Fruit fly (Drosophila melanogaster) whole organism, embryonic: ENCODE measurements around the gene CG43063.

Experiments used
- Aef1 ChIP-seq: fragments of 200-800 bp; sonication (Bioruptor generic); IDR thresholded peaks from 3 replicates; pipeline ENCODE4 v1.3.6; 2022; ENCODE audit warnings: missing biosample characterization, missing genetic modification characterization
- Bgb ChIP-seq: fragments of 200-800 bp; sonication (Bioruptor generic); IDR thresholded peaks from 2 replicates; pipeline ENCODE4 v1.3.6; 2022; ENCODE audit warnings: missing biosample characterization, missing genetic modification characterization; ENCODE audit not compliant: partially characterized antibody
- CG10366 ChIP-seq: fragments of 200-800 bp; sonication (Bioruptor generic); IDR thresholded peaks from 2 replicates; pipeline ENCODE4 v1.3.6; 2022; ENCODE audit warnings: missing biosample characterization, missing genetic modification characterization
- CG10654 ChIP-seq: fragments of 200-800 bp; sonication (Bioruptor generic); optimal IDR thresholded peaks from 2 replicates; lab custom pipeline; 2016; ENCODE audit warnings: missing biosample characterization, missing genetic modification characterization
- CG11247 ChIP-seq: fragments of 200-800 bp; sonication (Bioruptor generic); IDR thresholded peaks from 2 replicates; pipeline ENCODE4 v1.3.6; 2022; ENCODE audit warnings: missing biosample characterization, missing genetic modification characterization
- CG11456 ChIP-seq: fragments of 200-800 bp; sonication (Bioruptor generic); IDR thresholded peaks from 3 replicates; pipeline ENCODE4 v1.3.6; 2022; ENCODE audit warnings: missing biosample characterization, missing genetic modification characterization
- CG12769 ChIP-seq: fragments of 200-800 bp; sonication (Bioruptor generic); optimal IDR thresholded peaks from 2 replicates; lab custom pipeline; 2019; ENCODE audit warnings: missing biosample characterization, mild to moderate bottlenecking, missing genetic modification characterization, moderate library complexity
- CG14441 ChIP-seq: fragments of 200-800 bp; sonication (Bioruptor generic); IDR thresholded peaks from 2 replicates; pipeline ENCODE4 v1.3.6; 2022; ENCODE audit warnings: missing biosample characterization, missing genetic modification characterization
- CG1647 ChIP-seq: fragments of 200-800 bp; sonication (Bioruptor generic); optimal IDR thresholded peaks from 3 replicates; lab custom pipeline; 2016; ENCODE audit warnings: missing biosample characterization, missing genetic modification characterization
- CG2712 ChIP-seq: fragments of 200-800 bp; optimal IDR thresholded peaks from 3 replicates; lab custom pipeline; 2019; ENCODE audit warnings: missing biosample characterization, mild to moderate bottlenecking, missing genetic modification characterization, moderate library complexity
- CG2889 ChIP-seq: fragments of 200-800 bp; sonication (Bioruptor generic); IDR thresholded peaks from 3 replicates; pipeline ENCODE4 v1.3.6; 2022; ENCODE audit warnings: missing biosample characterization, missing genetic modification characterization
- CG30431 ChIP-seq: fragments of 200-800 bp; sonication (Bioruptor generic); optimal IDR thresholded peaks from 2 replicates; lab custom pipeline; 2017; ENCODE audit warnings: missing biosample characterization, missing genetic modification characterization
- CG3065 ChIP-seq: fragments of 200-800 bp; sonication (Bioruptor generic); optimal IDR thresholded peaks from 2 replicates; lab custom pipeline; 2016; ENCODE audit warnings: missing biosample characterization, missing genetic modification characterization
- CG5953 ChIP-seq: fragments of 200-800 bp; sonication (Bioruptor generic); IDR thresholded peaks from 2 replicates; pipeline ENCODE4 v1.3.6; 2022; ENCODE audit warnings: missing biosample characterization, missing genetic modification characterization
- CG6689 ChIP-seq: fragments of 200-800 bp; sonication (Bioruptor generic); IDR thresholded peaks from 2 replicates; pipeline ENCODE4 v1.3.6; 2022; ENCODE audit warnings: missing biosample characterization, missing genetic modification characterization
- CG8388 ChIP-seq: fragments of 200-800 bp; sonication (Bioruptor generic); optimal IDR thresholded peaks from 2 replicates; lab custom pipeline; 2019; ENCODE audit warnings: missing biosample characterization, mild to moderate bottlenecking, missing genetic modification characterization, moderate library complexity
- CG9932 ChIP-seq: fragments of 200-800 bp; sonication (Bioruptor generic); IDR thresholded peaks from 2 replicates; pipeline ENCODE4 v1.3.6; 2022; ENCODE audit warnings: missing biosample characterization, missing genetic modification characterization
- D19B ChIP-seq: fragments of 200-800 bp; sonication (Bioruptor generic); optimal IDR thresholded peaks from 2 replicates; lab custom pipeline; 2017; ENCODE audit warnings: missing biosample characterization, mild to moderate bottlenecking, missing genetic modification characterization
- Ets65A ChIP-seq: fragments of 200-800 bp; sonication (Bioruptor generic); peaks from one replicate; lab custom pipeline; 2016; ENCODE audit warnings: missing biosample characterization, missing genetic modification characterization
- Gug ChIP-seq: fragments of 200-800 bp; sonication (Bioruptor generic); IDR thresholded peaks from 4 replicates; pipeline ENCODE4 v1.3.6; 2022; ENCODE audit warnings: missing biosample characterization, missing genetic modification characterization
- Hey ChIP-seq: fragments of 200-800 bp; sonication (Bioruptor generic); optimal IDR thresholded peaks from 3 replicates; lab custom pipeline; 2018; ENCODE audit warnings: missing biosample characterization, mild to moderate bottlenecking, missing genetic modification characterization
- Hmx ChIP-seq: fragments of 200-800 bp; sonication (Bioruptor generic); optimal IDR thresholded peaks from 2 replicates; lab custom pipeline; 2016; ENCODE audit warnings: missing biosample characterization, missing genetic modification characterization
- Lhr ChIP-seq: fragments of 200-800 bp; sonication (Bioruptor generic); optimal IDR thresholded peaks from 3 replicates; lab custom pipeline; 2017; ENCODE audit warnings: mild to moderate bottlenecking, missing biosample characterization, missing genetic modification reagents, missing genetic modification characterization
- Lim3 ChIP-seq: fragments of 200-800 bp; sonication (Bioruptor generic); IDR thresholded peaks from 2 replicates; pipeline ENCODE4 v1.3.6; 2022; ENCODE audit warnings: missing biosample characterization, missing genetic modification characterization
- MESR4 ChIP-seq: fragments of 200-800 bp; sonication (Bioruptor generic); optimal IDR thresholded peaks from 2 replicates; lab custom pipeline; 2018; ENCODE audit warnings: missing biosample characterization, mild to moderate bottlenecking, missing genetic modification characterization, moderate library complexity
- MTF-1 ChIP-seq: fragments of 200-800 bp; sonication (Bioruptor generic); optimal IDR thresholded peaks from 2 replicates; lab custom pipeline; 2018; ENCODE audit warnings: missing biosample characterization, mild to moderate bottlenecking, missing genetic modification characterization, borderline replicate concordance
- Med ChIP-seq: fragments of 200-800 bp; sonication (Bioruptor generic); peaks from one replicate; lab custom pipeline; 2016; ENCODE audit warnings: missing biosample characterization, missing genetic modification characterization, mild to moderate bottlenecking, inconsistent platforms, moderate library complexity
- Optix ChIP-seq: fragments of 200-800 bp; sonication (Bioruptor generic); IDR thresholded peaks from 3 replicates; pipeline ENCODE4 v1.3.6; 2022; ENCODE audit warnings: missing biosample characterization, missing genetic modification characterization
- Ptx1 ChIP-seq: fragments of 200-800 bp; sonication (Bioruptor generic); IDR thresholded peaks from 2 replicates; pipeline ENCODE4 v1.3.6; 2022; ENCODE audit warnings: missing biosample characterization, missing genetic modification characterization
- Rfx ChIP-seq: fragments of 200-800 bp; sonication (Bioruptor generic); IDR thresholded peaks from 2 replicates; pipeline ENCODE4 v1.3.6; 2022; ENCODE audit warnings: missing biosample characterization, missing genetic modification characterization
- Spps ChIP-seq: fragments of 200-800 bp; sonication (Bioruptor generic); optimal IDR thresholded peaks from 2 replicates; lab custom pipeline; 2018; ENCODE audit warnings: missing biosample characterization, mild to moderate bottlenecking, missing genetic modification characterization
- Ssrp ChIP-seq: fragments of 200-800 bp; sonication (Bioruptor generic); optimal IDR thresholded peaks from 2 replicates; lab custom pipeline; 2018; ENCODE audit warnings: missing biosample characterization, mild to moderate bottlenecking, missing genetic modification characterization, moderate library complexity
- Xbp1 ChIP-seq: fragments of 200-800 bp; sonication (Bioruptor generic); optimal IDR thresholded peaks from 3 replicates; lab custom pipeline; 2016; ENCODE audit warnings: missing biosample characterization, mild to moderate bottlenecking, missing genetic modification characterization
- Xrp1 ChIP-seq: fragments of 200-800 bp; sonication (Bioruptor generic); IDR thresholded peaks from 2 replicates; pipeline ENCODE4 v1.3.6; 2022; ENCODE audit warnings: missing biosample characterization, missing genetic modification characterization
- YL-1 ChIP-seq: fragments of 200-800 bp; sonication (Bioruptor generic); optimal IDR thresholded peaks from 3 replicates; lab custom pipeline; 2017; ENCODE audit warnings: missing biosample characterization, mild to moderate bottlenecking, missing genetic modification characterization
- al ChIP-seq: fragments of 200-800 bp; sonication (Bioruptor generic); IDR thresholded peaks from 2 replicates; pipeline ENCODE4 v1.3.6; 2022; ENCODE audit warnings: missing biosample characterization, missing genetic modification characterization
- eyg ChIP-seq: fragments of 200-800 bp; sonication (Bioruptor generic); optimal IDR thresholded peaks from 3 replicates; lab custom pipeline; 2016; ENCODE audit warnings: missing biosample characterization, missing genetic modification characterization
- grau ChIP-seq: fragments of 200-800 bp; optimal IDR thresholded peaks from 3 replicates; lab custom pipeline; 2019; ENCODE audit warnings: missing biosample characterization, mild to moderate bottlenecking, missing genetic modification characterization, moderate library complexity
- hb ChIP-seq: fragments of 200-800 bp; sonication (Bioruptor generic); IDR thresholded peaks from 3 replicates; pipeline ENCODE4 v1.3.6; 2022; ENCODE audit warnings: missing biosample characterization, missing genetic modification characterization; ENCODE audit not compliant: partially characterized antibody
- hbn ChIP-seq: fragments of 200-800 bp; sonication (Bioruptor generic); IDR thresholded peaks from 2 replicates; pipeline ENCODE4 v1.3.6; 2022; ENCODE audit warnings: missing biosample characterization, missing genetic modification characterization; ENCODE audit not compliant: partially characterized antibody
- jumu ChIP-seq: fragments of 200-800 bp; sonication (Bioruptor generic); optimal IDR thresholded peaks from 3 replicates; lab custom pipeline; 2016; ENCODE audit warnings: missing biosample characterization, missing genetic modification characterization
- lilli ChIP-seq: fragments of 200-800 bp; sonication (Bioruptor generic); optimal IDR thresholded peaks from 3 replicates; lab custom pipeline; 2016; ENCODE audit warnings: missing biosample characterization, missing genetic modification characterization
- lmd ChIP-seq: fragments of 200-800 bp; sonication (Bioruptor generic); IDR thresholded peaks from 2 replicates; pipeline ENCODE4 v1.3.6; 2022; ENCODE audit warnings: missing biosample characterization, missing genetic modification characterization
- nerfin-2 ChIP-seq: fragments of 200-800 bp; sonication (Bioruptor generic); IDR thresholded peaks from 2 replicates; pipeline ENCODE4 v1.3.6; 2022; ENCODE audit warnings: missing biosample characterization, missing genetic modification characterization; ENCODE audit not compliant: partially characterized antibody
- prd ChIP-seq, 3 experiments: fragments of >200 bp in 2 of 3; fragments of 200-800 bp in 1 of 3; sonication (Bioruptor generic) in 1 of 3; optimal IDR thresholded peaks in 2 of 3; IDR thresholded peaks in 1 of 3; 2 replicates in 2 of 3; 3 replicates in 1 of 3; pipeline versions ENCODE4 v1.3.6 to Lab custom; 2017 to 2022; ENCODE audit warnings: missing biosample characterization in 1 of 3, missing genetic modification characterization in 1 of 3
- psq ChIP-seq: fragments of 200-800 bp; sonication (Bioruptor generic); optimal IDR thresholded peaks from 2 replicates; lab custom pipeline; 2017; ENCODE audit warnings: missing biosample characterization, missing genetic modification characterization
- sens ChIP-seq: fragments of 200-800 bp; sonication (Bioruptor generic); peaks from one replicate; lab custom pipeline; 2016; ENCODE audit warnings: missing biosample characterization, missing genetic modification characterization
- slbo ChIP-seq: fragments of 200-800 bp; sonication (Bioruptor generic); IDR thresholded peaks from 2 replicates; pipeline ENCODE4 v1.3.6; 2022; ENCODE audit warnings: missing biosample characterization, missing genetic modification characterization
- vvl ChIP-seq: fragments of 200-800 bp; sonication (Bioruptor generic); IDR thresholded peaks from 2 replicates; pipeline ENCODE4 v1.3.6; 2022; ENCODE audit warnings: missing biosample characterization, missing genetic modification characterization
- zfh2 ChIP-seq: fragments of 200-800 bp; sonication (Bioruptor generic); optimal IDR thresholded peaks from 2 replicates; lab custom pipeline; 2016; ENCODE audit warnings: missing biosample characterization, missing genetic modification characterization

CG43063 gene

dm6 chr3R:13085924-13086323 is at the start of gene CG43063:
Gene CG43063 (plus strand): TSS chr3R:13086224.
- TF ChIP-seq Hmx (no peak), Ssrp (no peak), hbn (no peak), CG30431 (GFP tag; lab: Kevin White, UChicago) (no peak), lilli (GFP tag; lab: Kevin White, UChicago) (no peak), Lim3 (no peak), Xbp1 (no peak), YL-1 (no peak), Hey (no peak), sens (GFP tag; lab: Kevin White, UChicago) (no peak), CG12769 (no peak), MTF-1 (no peak), Spps (no peak)

dm6 chr3R:13038075-13038474 is 47.9 kb upstream of the CG43063 start, which contains the start of gene CG11668:
Gene CG11668 (plus strand): TSS chr3R:13038375.
- TF ChIP-seq psq (GFP tag; lab: Kevin White, UChicago) (no peak), Hey (no peak), prd (optimal IDR thresholded peaks at IDR 0.05; lab: Kevin White, UChicago) (no peak), prd (GFP tag; IDR thresholded peaks at IDR 0.05; lab: Robert Waterston, UW) (no peak), CG8388 (no peak), Xrp1 (GFP tag; lab: Robert Waterston, UW) (no peak), Ets65A (no peak), CG10654 (GFP tag; lab: Kevin White, UChicago) (no peak), Bgb (GFP tag; lab: Robert Waterston, UW) (no peak), CG2712 (tag; lab: Kevin White, UChicago) (no peak), Lhr (GFP tag; lab: Kevin White, UChicago) (no peak), hb (GFP tag; lab: Robert Waterston, UW) (no peak), jumu (no peak), CG2889 (GFP tag; lab: Robert Waterston, UW) (no peak), Spps (no peak), CG11247 (GFP tag; lab: Robert Waterston, UW) (no peak), CG3065 (GFP tag; lab: Kevin White, UChicago) (no peak)

dm6 chr3R:13039037-13039583 is 46.9 kb upstream of the CG43063 start:
- TF ChIP-seq Aef1 (GFP tag; lab: Robert Waterston, UW), result peak; percentile 40; the same call in 1 of the 3 replicates
- TF ChIP-seq CG14441 (GFP tag; lab: Robert Waterston, UW), result 0 out of 2 replicates have a peak, but pooled peaks have one; percentile 22
- no peak for TF ChIP-seq CG1647
- peak; percentile 10 for TF ChIP-seq zfh2
- TF ChIP-seq al (GFP tag; lab: Robert Waterston, UW), result 0 out of 2 replicates have a peak, but pooled peaks have one; percentile 12
- TF ChIP-seq Optix (GFP tag; lab: Robert Waterston, UW), result 0 out of 3 replicates have a peak, but pooled peaks have one; percentile 10
- no peak for TF ChIP-seq nerfin-2 (GFP tag; lab: Robert Waterston, UW)
- 0 out of 2 replicates have a peak, but pooled peaks have one; percentile 11 for TF ChIP-seq CG10366 (GFP tag; lab: Robert Waterston, UW)
- peak; percentile 55 for TF ChIP-seq grau (tag; lab: Kevin White, UChicago)
- TF ChIP-seq lmd, result peak; percentile 36; the same call in 1 of the 2 replicates
- TF ChIP-seq CG5953, result 0 out of 2 replicates have a peak, but pooled peaks have one; percentile 5
- peak; percentile 47 for TF ChIP-seq CG9932 (GFP tag; lab: Robert Waterston, UW)
- no peak for TF ChIP-seq D19B (GFP tag; lab: Kevin White, UChicago)
- peak; percentile 53; the same call in 3 of the 4 replicates for TF ChIP-seq Gug
- TF ChIP-seq slbo (GFP tag; lab: Robert Waterston, UW), result peak; percentile 64
- TF ChIP-seq Rfx (GFP tag; lab: Robert Waterston, UW), result peak; percentile 54; the same call in 1 of the 2 replicates
- TF ChIP-seq CG6689, result 0 out of 2 replicates have a peak, but pooled peaks have one; percentile 14
- no peak for TF ChIP-seq MESR4 (GFP tag; lab: Kevin White, UChicago)
- TF ChIP-seq vvl (GFP tag; lab: Robert Waterston, UW), result peak; percentile 57; the same call in 1 of the 2 replicates
- TF ChIP-seq sens (GFP tag; lab: Kevin White, UChicago), result peak; percentile 61
- TF ChIP-seq CG11456, result peak; percentile 29; the same call in 1 of the 3 replicates
- TF ChIP-seq eyg, result no peak
- peak; percentile 37; the same call in 1 of the 2 replicates for TF ChIP-seq Ptx1
- TF ChIP-seq Med (GFP tag; lab: Kevin White, UChicago), result peak; percentile 65
